Fruit fly (Drosophila melanogaster): ENCODE measurements around the gene inaE.

DNA sequence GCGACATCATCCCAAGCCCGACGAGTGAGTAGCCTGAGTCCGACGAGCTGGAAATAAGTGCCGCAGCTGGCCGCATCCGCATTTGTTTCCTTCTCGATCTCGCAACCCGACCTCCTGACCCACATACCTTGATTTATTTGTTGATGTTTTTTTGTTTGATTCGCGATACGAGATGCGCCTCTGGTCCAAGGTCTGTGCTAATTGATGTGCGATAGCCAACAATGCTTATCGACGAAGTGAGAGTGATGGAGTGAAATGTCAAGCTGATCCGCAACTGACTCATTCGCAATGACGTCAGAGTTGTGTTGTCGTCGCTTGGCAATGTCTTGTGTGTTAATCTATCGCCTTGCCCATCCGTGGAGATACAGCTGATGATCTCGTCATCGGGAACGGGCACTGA is 20.9 kb downstream of the inaE start:
- TF ChIP-seq CG6808 (GFP tag; optimal IDR thresholded peaks at IDR 0.05) (no peak), pdm3 (GFP tag; optimal IDR thresholded peaks at IDR 0.05) (no peak), Blimp-1 (GFP tag; optimal IDR thresholded peaks at IDR 0.05) (no peak), Ets96B (tag; optimal IDR thresholded peaks at IDR 0.05) (no peak), CG6276 (GFP tag; optimal IDR thresholded peaks at IDR 0.05) (no peak), CG10631 (GFP tag; optimal IDR thresholded peaks at IDR 0.05) (no peak), Gug (GFP tag; IDR thresholded peaks at IDR 0.05) (no peak), Met (GFP tag; optimal IDR thresholded peaks at IDR 0.05) (no peak), dsx (GFP tag; optimal IDR thresholded peaks at IDR 0.05; ENCODE audit: poor library complexity, severe bottlenecking) (no peak), fkh (GFP tag; optimal IDR thresholded peaks at IDR 0.05) (no peak), achi (GFP tag; optimal IDR thresholded peaks at IDR 0.05) (no peak), CG11902 (GFP tag; optimal IDR thresholded peaks at IDR 0.05) (no peak)
